Worm (Caenorhabditis elegans): ENCODE data around the gene Y17G7B.18.

The Y17G7B.18 gene

ce11 chrII:12102365-12102764 lies 5.3 kb downstream of the Y17G7B.18 start (continued):
- TF ChIP-seq egl-27 (tag; optimal IDR thresholded peaks at IDR 0.05), result peak in 1 of 2 experiments; percentile 30
- TF ChIP-seq pqm-1 (tag; optimal IDR thresholded peaks at IDR 0.05), result no peak
- TF ChIP-seq lin-35 (GFP tag; optimal IDR thresholded peaks at IDR 0.05), result peak; percentile 89 to 90
- no peak for TF ChIP-seq hlh-17 (GFP tag; optimal IDR thresholded peaks at IDR 0.05; ENCODE audit: borderline replicate concordance)
- peak; percentile 68 for TF ChIP-seq pax-3 (tag; optimal IDR thresholded peaks at IDR 0.05)
- peak; percentile 69 for TF ChIP-seq fos-1 (tag; optimal IDR thresholded peaks at IDR 0.05)
- no peak for TF ChIP-seq ces-1 (GFP tag; optimal IDR thresholded peaks at IDR 0.05)
- peak; percentile 91 for TF ChIP-seq unc-130 (tag; optimal IDR thresholded peaks at IDR 0.05)
- TF ChIP-seq fkh-10 (GFP tag; optimal IDR thresholded peaks at IDR 0.05), result peak; percentile 22
- peak; percentile 92 for TF ChIP-seq nhr-19 (GFP tag; conservative IDR thresholded peaks at IDR 0.05)
- no peak for TF ChIP-seq vab-15 (tag; optimal IDR thresholded peaks at IDR 0.05)
- TF ChIP-seq ama-1 (optimal IDR thresholded peaks at IDR 0.05), result peak; percentile 79
- TF ChIP-seq nhr-77 (tag; optimal IDR thresholded peaks at IDR 0.05), result peak; percentile 82
- TF ChIP-seq nhr-76 (tag; optimal IDR thresholded peaks at IDR 0.05), result no peak
- TF ChIP-seq Y116A8C.19 (tag; optimal IDR thresholded peaks at IDR 0.05; ENCODE audit: borderline replicate concordance), result no peak
- peak; percentile 87 for TF ChIP-seq xbp-1 (tag; optimal IDR thresholded peaks at IDR 0.05)
- no peak for TF ChIP-seq ets-5 (GFP tag; IDR thresholded peaks at IDR 0.05)
- TF ChIP-seq hpl-2 (GFP tag; optimal IDR thresholded peaks at IDR 0.05), result peak; percentile 67
- TF ChIP-seq sup-37 (GFP tag; optimal IDR thresholded peaks at IDR 0.05), result peak; percentile 50
- no peak for TF ChIP-seq tlp-1 (tag; optimal IDR thresholded peaks at IDR 0.05)
- peak; percentile 71 for TF ChIP-seq sox-4 (tag; optimal IDR thresholded peaks at IDR 0.05)
- TF ChIP-seq C34B4.2 (tag; optimal IDR thresholded peaks at IDR 0.05), result no peak
- peak; percentile 81 for TF ChIP-seq irx-1 (tag; optimal IDR thresholded peaks at IDR 0.05)
- TF ChIP-seq nhr-84 (tag; optimal IDR thresholded peaks at IDR 0.05), result no peak
- peak; percentile 38 for TF ChIP-seq nhr-28 (tag; optimal IDR thresholded peaks at IDR 0.05)
- peak; percentile 89 to 91 for TF ChIP-seq lsy-2 (tag; optimal IDR thresholded peaks at IDR 0.05)
- peak; percentile 98 for TF ChIP-seq nhr-71 (tag; optimal IDR thresholded peaks at IDR 0.05)
- TF ChIP-seq blmp-1 (tag; optimal IDR thresholded peaks at IDR 0.05), result peak; percentile 83
- TF ChIP-seq swsn-7 (tag; optimal IDR thresholded peaks at IDR 0.05), result peak; percentile 97
- TF ChIP-seq mep-1 (tag; optimal IDR thresholded peaks at IDR 0.05), result peak; percentile 99
- TF ChIP-seq F16B12.6 (tag; optimal IDR thresholded peaks at IDR 0.05), result peak; percentile 36
- peak; percentile 26 for TF ChIP-seq fkh-4 (tag; optimal IDR thresholded peaks at IDR 0.05; ENCODE audit: borderline replicate concordance)

- TF ChIP-seq tlp-1 (tag; optimal IDR thresholded peaks at IDR 0.05) (peak; percentile 6), nhr-28 (tag; optimal IDR thresholded peaks at IDR 0.05) (no peak)
These were observed 7.8 kb downstream of the Y17G7B.18 start, which contains the start of gene Y17G7B.17 for ce11 chrII:12099889-12100288. Y17G7B.17 (minus strand) TSS chrII:12099989.

- TF ChIP-seq nhr-85 (tag) (peak; percentile 60), egl-13 (tag; optimal IDR thresholded peaks at IDR 0.05) (no peak)
These were observed 8.9 kb downstream of the Y17G7B.18 start for ce11 chrII:12098716-12099115.

ce11 chrII:12095022-12095421 lies 12.6 kb downstream of the Y17G7B.18 start:
- TF ChIP-seq nhr-71 (tag; optimal IDR thresholded peaks at IDR 0.05) (peak; percentile 31), nhr-20 (tag; optimal IDR thresholded peaks at IDR 0.05) (peak; percentile 5), mab-9 (GFP tag; IDR thresholded peaks at IDR 0.05) (no peak), sup-37 (GFP tag; optimal IDR thresholded peaks at IDR 0.05) (peak; percentile 5), efl-1 (optimal IDR thresholded peaks at IDR 0.05) (peak; percentile 0 to 7), efl-1 (GFP tag; optimal IDR thresholded peaks at IDR 0.05 in 1 of 2) (peak in 1 of 2 experiments; percentile 66), pqm-1 (tag; optimal IDR thresholded peaks at IDR 0.05) (no peak), skn-1 (tag; optimal IDR thresholded peaks at IDR 0.05) (peak; percentile 78), blmp-1 (tag; optimal IDR thresholded peaks at IDR 0.05) (peak; percentile 92), lsy-2 (tag; optimal IDR thresholded peaks at IDR 0.05) (peak; percentile 14 to 39), nhr-47 (tag; optimal IDR thresholded peaks at IDR 0.05) (peak; percentile 13), isw-1 (GFP tag; IDR thresholded peaks at IDR 0.05) (no peak), snu-23 (GFP tag; optimal IDR thresholded peaks at IDR 0.05) (peak; percentile 18), dpl-1 (GFP tag; optimal IDR thresholded peaks at IDR 0.05) (peak in 1 of 3 experiments; percentile 10), sox-4 (tag; optimal IDR thresholded peaks at IDR 0.05) (no peak), nhr-85 (tag) (peak; percentile 70), ama-1 (optimal IDR thresholded peaks at IDR 0.05) (peak; percentile 27)

Measured in whole organism, L1 larva.